Fruit fly (Drosophila melanogaster): ENCODE data around the gene glec.

DNA sequence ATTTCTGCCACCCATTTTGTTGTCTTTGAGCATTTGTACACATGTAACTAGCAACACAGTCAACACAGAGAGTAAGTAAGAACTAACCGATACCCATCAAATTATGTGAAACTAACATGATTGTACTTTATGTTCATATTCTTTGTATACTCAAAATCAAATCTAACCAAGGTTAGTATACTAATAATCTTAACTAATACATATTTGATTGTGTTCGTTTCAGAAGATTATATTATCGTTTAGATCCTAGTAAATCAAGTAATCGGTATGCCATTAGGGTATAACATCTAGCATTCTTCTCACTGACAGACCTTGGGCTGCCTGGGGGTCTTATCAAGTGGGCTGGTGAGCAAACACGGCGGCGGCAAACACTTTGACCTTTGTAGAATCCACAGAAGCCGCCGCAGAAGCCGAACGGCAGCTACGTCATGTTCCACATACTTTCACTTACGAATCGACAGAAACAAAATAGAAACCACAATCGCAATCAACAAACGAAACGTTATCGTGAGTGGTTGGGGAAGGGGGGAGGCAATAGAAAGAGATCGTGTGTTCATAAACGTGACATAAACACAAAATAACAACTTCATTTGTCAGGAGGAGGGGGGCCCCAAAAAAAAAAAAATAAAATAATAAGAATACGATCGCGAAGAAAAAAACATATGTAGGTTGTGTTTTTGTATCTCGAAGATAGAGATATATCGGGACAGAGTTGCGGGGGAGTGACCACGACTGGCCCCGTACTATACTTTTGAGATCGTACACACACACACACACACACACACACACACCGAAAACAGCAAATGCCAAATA, 20.5 kb downstream of the glec start:
- no peak for TF ChIP-seq OdsH (GFP tag; optimal IDR thresholded peaks at IDR 0.05)
- no peak for TF ChIP-seq Myc (optimal IDR thresholded peaks at IDR 0.05)
- TF ChIP-seq Hr78 (GFP tag; optimal IDR thresholded peaks at IDR 0.05), result no peak
- TF ChIP-seq usp (GFP tag; optimal IDR thresholded peaks at IDR 0.05), result no peak
- no peak for TF ChIP-seq Mio (GFP tag; optimal IDR thresholded peaks at IDR 0.05)
- no peak for TF ChIP-seq br (GFP tag; optimal IDR thresholded peaks at IDR 0.05)
- TF ChIP-seq psq (GFP tag; optimal IDR thresholded peaks at IDR 0.05), result no peak
- no peak for TF ChIP-seq lola (GFP tag; optimal IDR thresholded peaks at IDR 0.05)
- TF ChIP-seq tai (GFP tag; optimal IDR thresholded peaks at IDR 0.05), result no peak
- no peak for TF ChIP-seq woc (GFP tag; optimal IDR thresholded peaks at IDR 0.05)
- peak; percentile 40 for TF ChIP-seq Dfd (GFP tag; optimal IDR thresholded peaks at IDR 0.05)
- no peak for TF ChIP-seq sage (GFP tag; optimal IDR thresholded peaks at IDR 0.05)
- TF ChIP-seq Hr83 (GFP tag; optimal IDR thresholded peaks at IDR 0.05; ENCODE audit: poor library complexity, severe bottlenecking), result no peak

Data from whole organism, wandering third instar larva.